Fruit fly (Drosophila melanogaster) whole organism, embryonic: ENCODE results near the gene Rpt5.

Experiments
- Antp ChIP-seq: fragments of 200-800 bp; sonication (Bioruptor generic); optimal IDR thresholded peaks from 3 replicates; lab custom pipeline; 2016; ENCODE audit warnings: missing biosample characterization, missing genetic modification characterization
- Atf-2 ChIP-seq: fragments of 200-800 bp; sonication (Bioruptor generic); optimal IDR thresholded peaks from 2 replicates; lab custom pipeline; 2016; ENCODE audit warnings: missing biosample characterization, missing genetic modification characterization
- B-H2 ChIP-seq: fragments of 200-800 bp; sonication (Bioruptor generic); optimal IDR thresholded peaks from 2 replicates; lab custom pipeline; 2018; ENCODE audit warnings: missing biosample characterization, mild to moderate bottlenecking, missing genetic modification characterization
- Blimp-1 ChIP-seq: fragments of 200-800 bp; sonication (Bioruptor generic); optimal IDR thresholded peaks from 3 replicates; lab custom pipeline; 2018; ENCODE audit warnings: missing biosample characterization, missing genetic modification characterization, mild to moderate bottlenecking, moderate library complexity, missing genetic modification reagents
- CG11560 ChIP-seq: fragments of 200-800 bp; sonication (Bioruptor generic); IDR thresholded peaks from 3 replicates; pipeline ENCODE4 v1.3.6; 2022; ENCODE audit warnings: missing biosample characterization, missing genetic modification characterization
- CG12299 ChIP-seq: fragments of 200-800 bp; sonication (Bioruptor generic); optimal IDR thresholded peaks from 2 replicates; lab custom pipeline; 2018; ENCODE audit warnings: missing biosample characterization, mild to moderate bottlenecking, missing genetic modification characterization
- CG1233 ChIP-seq: fragments of 200-800 bp; sonication (Bioruptor generic); optimal IDR thresholded peaks from 4 replicates; lab custom pipeline; 2018; ENCODE audit warnings: missing biosample characterization, mild to moderate bottlenecking, missing genetic modification characterization
- CG13775 ChIP-seq: fragments of 200-800 bp; sonication (Bioruptor generic); optimal IDR thresholded peaks from 3 replicates; lab custom pipeline; 2017; ENCODE audit warnings: missing biosample characterization, mild to moderate bottlenecking, missing genetic modification characterization
- CG14667 ChIP-seq: fragments of 200-800 bp; sonication (Bioruptor generic); IDR thresholded peaks from 2 replicates; pipeline ENCODE4 v1.3.6; 2022; ENCODE audit warnings: missing biosample characterization, missing genetic modification characterization
- CG14710 ChIP-seq: fragments of 200-800 bp; sonication (Bioruptor generic); optimal IDR thresholded peaks from 3 replicates; lab custom pipeline; 2019; ENCODE audit warnings: missing biosample characterization, mild to moderate bottlenecking, missing genetic modification characterization, moderate library complexity
- CG17186 ChIP-seq: fragments of 200-800 bp; sonication (Bioruptor generic); optimal IDR thresholded peaks from 3 replicates; lab custom pipeline; 2017; ENCODE audit warnings: missing biosample characterization, missing genetic modification reagents, missing genetic modification characterization
- CG18619 ChIP-seq: fragments of 200-800 bp; sonication (Bioruptor generic); optimal IDR thresholded peaks from 3 replicates; lab custom pipeline; 2017; ENCODE audit warnings: missing biosample characterization, mild to moderate bottlenecking, missing genetic modification characterization
- CG30020 ChIP-seq: fragments of 200-800 bp; optimal IDR thresholded peaks from 2 replicates; lab custom pipeline; 2019; ENCODE audit warnings: missing biosample characterization, mild to moderate bottlenecking, missing genetic modification characterization, moderate library complexity
- CG31224 ChIP-seq: fragments of 200-800 bp; sonication (Bioruptor generic); IDR thresholded peaks from 2 replicates; pipeline ENCODE4 v1.3.6; 2022; ENCODE audit warnings: missing biosample characterization, missing genetic modification characterization
- CG31365 ChIP-seq: fragments of 200-800 bp; sonication (Bioruptor generic); optimal IDR thresholded peaks from 2 replicates; lab custom pipeline; 2018; ENCODE audit warnings: missing biosample characterization, mild to moderate bottlenecking, missing genetic modification characterization
- CG32772 ChIP-seq: fragments of 200-800 bp; sonication (Bioruptor generic); IDR thresholded peaks from 2 replicates; pipeline ENCODE4 v1.3.6; 2022; ENCODE audit warnings: missing biosample characterization, missing genetic modification characterization
- CG3281 ChIP-seq: fragments of 200-800 bp; sonication (Bioruptor generic); optimal IDR thresholded peaks from 3 replicates; lab custom pipeline; 2017; ENCODE audit warnings: missing biosample characterization, mild to moderate bottlenecking, missing genetic modification characterization
- CG34422 ChIP-seq: fragments of 200-800 bp; sonication (Bioruptor generic); IDR thresholded peaks from 3 replicates; pipeline ENCODE4 v1.3.6; 2022; ENCODE audit warnings: missing biosample characterization, missing genetic modification characterization
- CG6175 ChIP-seq: fragments of 200-800 bp; sonication (Bioruptor generic); IDR thresholded peaks from 3 replicates; pipeline ENCODE4 v1.3.6; 2022; ENCODE audit warnings: missing biosample characterization, missing genetic modification characterization
- CG9727 ChIP-seq: fragments of 200-800 bp; sonication (Bioruptor generic); optimal IDR thresholded peaks from 3 replicates; lab custom pipeline; 2017; ENCODE audit warnings: missing biosample characterization, mild to moderate bottlenecking, missing genetic modification characterization
- CHES-1-like ChIP-seq: fragments of 200-800 bp; sonication (Bioruptor generic); optimal IDR thresholded peaks from 2 replicates; lab custom pipeline; 2016; ENCODE audit warnings: missing biosample characterization, missing genetic modification characterization
- D ChIP-seq, 2 experiments: fragments of 200-800 bp in 1 of 2; fragments of >200 bp in 1 of 2; sonication (Bioruptor generic) in 1 of 2; optimal IDR thresholded peaks; 2 replicates in 1 of 2; 3 replicates in 1 of 2; lab custom pipeline; 2017; ENCODE audit warnings: mild to moderate bottlenecking in 1 of 2, missing biosample characterization in 1 of 2, missing genetic modification characterization in 1 of 2, missing genetic modification reagents in 1 of 2
- D19B ChIP-seq: fragments of 200-800 bp; sonication (Bioruptor generic); optimal IDR thresholded peaks from 2 replicates; lab custom pipeline; 2017; ENCODE audit warnings: missing biosample characterization, mild to moderate bottlenecking, missing genetic modification characterization
- Deaf1 ChIP-seq: fragments of 200-800 bp; optimal IDR thresholded peaks from 3 replicates; lab custom pipeline; 2019; ENCODE audit warnings: missing biosample characterization, mild to moderate bottlenecking, missing genetic modification characterization, moderate library complexity
- Fer3 ChIP-seq: fragments of 200-800 bp; sonication (Bioruptor generic); optimal IDR thresholded peaks from 2 replicates; lab custom pipeline; 2018; ENCODE audit warnings: missing biosample characterization, mild to moderate bottlenecking, missing genetic modification characterization, moderate library complexity
- Hr39 ChIP-seq: fragments of >200 bp; optimal IDR thresholded peaks from 2 replicates; lab custom pipeline; 2017
- MBD-R2 ChIP-seq: fragments of 200-800 bp; sonication (Bioruptor generic); IDR thresholded peaks from 2 replicates; pipeline ENCODE4 v1.3.6; 2022; ENCODE audit warnings: missing biosample characterization, missing genetic modification characterization
- Med ChIP-seq: fragments of 200-800 bp; sonication (Bioruptor generic); peaks from one replicate; lab custom pipeline; 2016; ENCODE audit warnings: missing biosample characterization, missing genetic modification characterization, mild to moderate bottlenecking, inconsistent platforms, moderate library complexity
- Optix ChIP-seq: fragments of 200-800 bp; sonication (Bioruptor generic); IDR thresholded peaks from 3 replicates; pipeline ENCODE4 v1.3.6; 2022; ENCODE audit warnings: missing biosample characterization, missing genetic modification characterization
- Pdp1 ChIP-seq, 2 experiments: fragments of 200-800 bp; sonication (Bioruptor generic); optimal IDR thresholded peaks; 3 replicates each; lab custom pipeline; 2016; ENCODE audit warnings: missing biosample characterization in 2 of 2, missing genetic modification characterization in 2 of 2, mild to moderate bottlenecking in 1 of 2, moderate library complexity in 1 of 2
- Ravus ChIP-seq: fragments of 200-800 bp; sonication (Bioruptor generic); IDR thresholded peaks from 2 replicates; pipeline ENCODE4 v1.3.6; 2022; ENCODE audit warnings: missing biosample characterization, missing genetic modification characterization
- Rfx ChIP-seq: fragments of 200-800 bp; sonication (Bioruptor generic); IDR thresholded peaks from 2 replicates; pipeline ENCODE4 v1.3.6; 2022; ENCODE audit warnings: missing biosample characterization, missing genetic modification characterization
- Usf ChIP-seq: fragments of 200-800 bp; sonication (Bioruptor generic); optimal IDR thresholded peaks from 2 replicates; lab custom pipeline; 2017; ENCODE audit warnings: missing genotype, missing biosample characterization, missing genetic modification characterization
- cwo ChIP-seq: fragments of 200-800 bp; sonication (Bioruptor generic); optimal IDR thresholded peaks from 3 replicates; lab custom pipeline; 2017; ENCODE audit warnings: missing biosample characterization, missing genetic modification characterization, mild to moderate bottlenecking, moderate library complexity, missing genetic modification reagents
- eve ChIP-seq, 2 experiments: fragments of >200 bp; optimal IDR thresholded peaks; 2 replicates each; lab custom pipeline; 2017; ENCODE audit warnings: missing biosample characterization in 2 of 2, missing genetic modification characterization in 2 of 2
- jigr1 ChIP-seq: fragments of 200-800 bp; sonication (Bioruptor generic); IDR thresholded peaks from 3 replicates; pipeline ENCODE4 v1.3.6; 2022; ENCODE audit warnings: missing biosample characterization, missing genetic modification characterization
- kah ChIP-seq: fragments of 200-800 bp; sonication (Bioruptor generic); optimal IDR thresholded peaks from 2 replicates; lab custom pipeline; 2018; ENCODE audit warnings: missing biosample characterization, mild to moderate bottlenecking, missing genetic modification characterization
- kni ChIP-seq: fragments of 200-800 bp; sonication (Bioruptor generic); optimal IDR thresholded peaks from 3 replicates; lab custom pipeline; 2017; ENCODE audit warnings: mild to moderate bottlenecking, missing biosample characterization, missing genetic modification reagents, missing genetic modification characterization
- lab ChIP-seq: fragments of 200-800 bp; sonication (Bioruptor generic); optimal IDR thresholded peaks from 3 replicates; lab custom pipeline; 2017; ENCODE audit warnings: missing biosample characterization, missing genetic modification characterization, mild to moderate bottlenecking, moderate library complexity, missing genetic modification reagents
- mirr ChIP-seq: fragments of 200-800 bp; sonication (Bioruptor generic); optimal IDR thresholded peaks from 3 replicates; lab custom pipeline; 2018; ENCODE audit warnings: missing biosample characterization, mild to moderate bottlenecking, missing genetic modification characterization
- pnt ChIP-seq: fragments of 200-800 bp; sonication (Bioruptor generic); optimal IDR thresholded peaks from 3 replicates; lab custom pipeline; 2016; ENCODE audit warnings: missing biosample characterization, missing genetic modification characterization
- pros ChIP-seq: fragments of 200-800 bp; sonication (Bioruptor generic); optimal IDR thresholded peaks from 3 replicates; lab custom pipeline; 2019; ENCODE audit warnings: missing biosample characterization, mild to moderate bottlenecking, missing genetic modification characterization, moderate library complexity
- scrt ChIP-seq: fragments of 200-800 bp; sonication (Bioruptor generic); optimal IDR thresholded peaks from 2 replicates; lab custom pipeline; 2018; ENCODE audit warnings: missing biosample characterization, mild to moderate bottlenecking, missing genetic modification characterization, moderate library complexity
- sd ChIP-seq: fragments of 200-800 bp; sonication (Bioruptor generic); optimal IDR thresholded peaks from 3 replicates; lab custom pipeline; 2018; ENCODE audit warnings: missing biosample characterization, mild to moderate bottlenecking, missing genetic modification characterization, moderate library complexity
- sens ChIP-seq: fragments of 200-800 bp; sonication (Bioruptor generic); peaks from one replicate; lab custom pipeline; 2016; ENCODE audit warnings: missing biosample characterization, missing genetic modification characterization
- sisA ChIP-seq: fragments of 200-800 bp; sonication (Bioruptor generic); IDR thresholded peaks from 2 replicates; pipeline ENCODE4 v1.3.6; 2022; ENCODE audit warnings: missing biosample characterization, missing genetic modification characterization
- so ChIP-seq: fragments of 200-800 bp; sonication (Bioruptor generic); IDR thresholded peaks from 3 replicates; pipeline ENCODE4 v1.3.6; 2022; ENCODE audit warnings: missing biosample characterization, missing genetic modification characterization
- sob ChIP-seq: fragments of 200-800 bp; sonication (Bioruptor generic); IDR thresholded peaks from 2 replicates; pipeline ENCODE4 v1.3.6; 2022; ENCODE audit warnings: missing biosample characterization, missing genetic modification characterization
- stc ChIP-seq: fragments of 200-800 bp; sonication (Bioruptor generic); IDR thresholded peaks from 2 replicates; pipeline ENCODE4 v1.3.6; 2022; ENCODE audit warnings: missing biosample characterization, missing genetic modification characterization
- toy ChIP-seq: fragments of 200-800 bp; sonication (Bioruptor generic); IDR thresholded peaks from 2 replicates; pipeline ENCODE4 v1.3.6; 2022; ENCODE audit warnings: missing biosample characterization, missing genetic modification characterization

The Rpt5 gene

DNA sequence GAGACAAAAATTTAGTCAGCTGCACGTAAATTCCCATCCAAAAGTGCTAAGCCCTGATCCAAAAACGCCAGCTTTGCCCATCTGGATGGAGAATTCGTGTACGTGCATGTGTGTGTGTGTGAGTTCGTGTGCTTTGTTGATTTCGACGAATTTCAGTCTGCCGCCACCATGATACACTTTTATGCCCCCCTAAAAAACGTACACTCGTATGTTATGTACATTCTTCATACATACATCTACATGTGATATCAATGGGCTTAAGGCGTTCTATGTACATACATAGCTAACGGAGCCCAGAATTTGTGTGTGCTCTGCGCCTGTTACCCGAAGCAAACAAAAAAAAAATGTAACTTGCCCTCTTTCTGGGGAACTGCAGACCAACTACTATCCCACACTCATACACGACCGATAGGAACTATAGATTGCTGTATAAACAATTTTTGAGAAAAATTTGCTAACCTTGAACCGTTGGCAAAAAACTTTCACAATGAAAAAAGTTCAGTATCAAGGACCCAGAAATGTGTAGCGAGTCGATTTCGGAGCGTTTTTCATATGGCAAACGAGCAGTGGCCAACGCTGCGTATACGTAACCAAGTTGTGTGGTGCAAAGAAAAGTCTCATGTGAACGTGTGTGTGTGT is 26.8 kb upstream of the Rpt5 start (continued):
- TF ChIP-seq CG1233 (GFP tag; lab: Kevin White, UChicago) (peak; percentile 21), pros (GFP tag; lab: Kevin White, UChicago) (no peak), Atf-2 (GFP tag; lab: Kevin White, UChicago) (no peak), Hr39 (no peak), CG30020 (tag; lab: Kevin White, UChicago) (no peak), Rfx (GFP tag; lab: Robert Waterston, UW) (0 out of 2 replicates have a peak, but pooled peaks have one; percentile 12), kah (GFP tag; lab: Kevin White, UChicago) (no peak), CG11560 (tag; lab: Robert Waterston, UW) (no peak), Blimp-1 (peak; percentile 11), CG17186 (GFP tag; lab: Kevin White, UChicago) (no peak), Ravus (no peak), CG31224 (GFP tag; lab: Robert Waterston, UW) (peak; percentile 100), toy (0 out of 2 replicates have a peak, but pooled peaks have one; percentile 7), CG14667 (GFP tag; lab: Robert Waterston, UW) (no peak), CG12299 (tag; lab: Kevin White, UChicago) (peak; percentile 30), Deaf1 (tag; lab: Kevin White, UChicago) (peak; percentile 67), D19B (GFP tag; lab: Kevin White, UChicago) (no peak), Usf (GFP tag; lab: Kevin White, UChicago) (no peak), eve (GFP tag; optimal IDR thresholded peaks at IDR 0.05; lab: Kevin White, UChicago) (no peak), stc (no peak; the same call in 1 of the 2 replicates), sd (peak; percentile 61), sisA (GFP tag; lab: Robert Waterston, UW) (no peak), kni (GFP tag; lab: Kevin White, UChicago) (peak; percentile 49), pnt (GFP tag; lab: Kevin White, UChicago) (no peak), Pdp1 (GFP tag; optimal IDR thresholded peaks at IDR 0.05; lab: Kevin White, UChicago) (peak in 1 of 2 experiments; percentile 51), CG14710 (tag; lab: Kevin White, UChicago) (no peak), Med (peak; percentile 72), sens (GFP tag; lab: Kevin White, UChicago) (peak; percentile 66), CG18619 (GFP tag; lab: Kevin White, UChicago) (peak; percentile 34), scrt (GFP tag; lab: Kevin White, UChicago) (peak; percentile 19), so (GFP tag; lab: Robert Waterston, UW) (0 out of 3 replicates have a peak, but pooled peaks have one; percentile 9), CG3281 (GFP tag; lab: Kevin White, UChicago) (peak; percentile 33), CG32772 (GFP tag; lab: Robert Waterston, UW) (no peak), CG31365 (tag; lab: Kevin White, UChicago) (no peak), cwo (GFP tag; lab: Kevin White, UChicago) (peak; percentile 49), CG9727 (GFP tag; lab: Kevin White, UChicago) (peak; percentile 13), lab (peak; percentile 68), Fer3 (tag; lab: Kevin White, UChicago) (peak; percentile 30), CHES-1-like (GFP tag; lab: Kevin White, UChicago) (no peak), D (optimal IDR thresholded peaks at IDR 0.05; lab: Kevin White, UChicago) (no peak), D (GFP tag; optimal IDR thresholded peaks at IDR 0.05; lab: Kevin White, UChicago) (no peak), B-H2 (GFP tag; lab: Kevin White, UChicago) (peak; percentile 66), mirr (GFP tag; lab: Kevin White, UChicago) (peak; percentile 63), Antp (GFP tag; lab: Kevin White, UChicago) (no peak), MBD-R2 (GFP tag; lab: Robert Waterston, UW) (peak; percentile 20; the same call in 1 of the 2 replicates), CG34422 (GFP tag; lab: Robert Waterston, UW) (no peak), Optix (GFP tag; lab: Robert Waterston, UW) (no peak), CG6175 (no peak), jigr1 (GFP tag; lab: Robert Waterston, UW) (no peak), CG13775 (GFP tag; lab: Kevin White, UChicago) (peak; percentile 11), sob (peak; percentile 63; the same call in 1 of the 2 replicates)
